Worm (Caenorhabditis elegans) whole organism, L2 larva: ENCODE measurements around the gene C18H9.5.

Experiments
- fos-1 ChIP-seq: fragments of 150-350 bp; optimal IDR thresholded peaks from 2 replicates; lab custom pipeline; 2014; ENCODE audit warnings: missing biosample characterization, missing genetic modification characterization
- mdl-1 ChIP-seq, 2 experiments: fragments of 150-350 bp in 1 of 2; sonication (generic microtip) in 1 of 2; optimal IDR thresholded peaks; 2 replicates each; lab custom pipeline; 2017; ENCODE audit warnings: missing biosample characterization in 2 of 2, missing genetic modification characterization in 2 of 2
- nhr-23 ChIP-seq: fragments of 150-350 bp; optimal IDR thresholded peaks from 2 replicates; lab custom pipeline; 2014; ENCODE audit warnings: missing biosample characterization, missing genetic modification reagents, missing genetic modification characterization
- nhr-25 ChIP-seq: fragments of 150-350 bp; sonication (generic microtip); optimal IDR thresholded peaks from 3 replicates; lab custom pipeline; 2014; ENCODE audit warnings: missing biosample characterization, missing genetic modification characterization
- nhr-6 ChIP-seq: fragments of 150-350 bp; optimal IDR thresholded peaks from 2 replicates; lab custom pipeline; 2014; ENCODE audit warnings: missing biosample characterization, missing genetic modification characterization
- skn-1 ChIP-seq: sonication (generic microtip); optimal IDR thresholded peaks from 2 replicates; lab custom pipeline; 2017; ENCODE audit warnings: missing biosample characterization, missing genetic modification characterization
- unc-55 ChIP-seq: fragments of 150-350 bp; sonication (generic microtip); optimal IDR thresholded peaks from 3 replicates; lab custom pipeline; 2014; ENCODE audit warnings: missing biosample characterization, missing genetic modification reagents, missing genetic modification characterization
- unc-62 ChIP-seq: fragments of 150-350 bp; optimal IDR thresholded peaks from 2 replicates; lab custom pipeline; 2014; ENCODE audit warnings: missing biosample characterization, missing genetic modification reagents, missing genetic modification characterization
- ztf-11 ChIP-seq: sonication (generic microtip); optimal IDR thresholded peaks from 2 replicates; lab custom pipeline; 2017; ENCODE audit warnings: missing biosample characterization, missing genetic modification characterization

- TF ChIP-seq unc-62 (GFP tag; lab: Kevin White, UChicago), result no peak
- no peak for TF ChIP-seq unc-55 (GFP tag; lab: Kevin White, UChicago)
- TF ChIP-seq nhr-6 (tag; lab: Kevin White, UChicago), result no peak
- TF ChIP-seq fos-1 (tag; lab: Kevin White, UChicago), result no peak
- no peak for TF ChIP-seq skn-1 (tag; lab: Kevin White, UChicago)
- no peak for TF ChIP-seq nhr-25 (tag; lab: Kevin White, UChicago)
- no peak for TF ChIP-seq mdl-1 (tag; optimal IDR thresholded peaks at IDR 0.05; lab: Kevin White, UChicago)
- no peak for TF ChIP-seq nhr-23
- no peak for TF ChIP-seq ztf-11
Measured at ce11 chrII:6726814-6727213, 31.4 kb upstream of the C18H9.5 start.
